Worm (Caenorhabditis elegans): ENCODE data around the gene rnr-2.

ce11 chrIII:4096370-4096842 lies 1.7 kb upstream of the rnr-2 start:
- TF ChIP-seq unc-62 (GFP tag; optimal IDR thresholded peaks at IDR 0.05) (no peak), pqm-1 (tag; optimal IDR thresholded peaks at IDR 0.05) (no peak), nhr-11 (tag; optimal IDR thresholded peaks at IDR 0.05) (no peak)

Measured in whole organism, L1 larva.